Worm (Caenorhabditis elegans) whole organism, L2 larva: Measurements from ENCODE around the gene Y66D12A.24.

Source experiments
- alr-1 ChIP-seq: fragments of 150-350 bp; optimal IDR thresholded peaks from 2 replicates; lab custom pipeline; 2014; ENCODE audit warnings: missing biosample characterization, missing genetic modification characterization
- ama-1 ChIP-seq: fragments of 150-350 bp; optimal IDR thresholded peaks from 2 replicates; lab custom pipeline; 2018; ENCODE audit warnings: inconsistent platforms
- ceh-16 ChIP-seq: fragments of 150-350 bp; optimal IDR thresholded peaks from 2 replicates; lab custom pipeline; 2014; ENCODE audit warnings: missing biosample characterization, missing genetic modification characterization
- ceh-82 ChIP-seq: fragments of 150-350 bp; optimal IDR thresholded peaks from 2 replicates; lab custom pipeline; 2014; ENCODE audit warnings: missing biosample characterization, missing genetic modification characterization
- crh-2 ChIP-seq: sonication (generic microtip); optimal IDR thresholded peaks from 2 replicates; lab custom pipeline; 2017; ENCODE audit warnings: missing biosample characterization, missing genetic modification characterization
- elt-1 ChIP-seq: fragments of 150-350 bp; optimal IDR thresholded peaks from 2 replicates; lab custom pipeline; 2014; ENCODE audit warnings: missing biosample characterization, missing genetic modification characterization
- elt-3 ChIP-seq: sonication (generic microtip); optimal IDR thresholded peaks from 2 replicates; lab custom pipeline; 2017; ENCODE audit warnings: missing biosample characterization, missing genetic modification characterization
- lin-13 ChIP-seq: fragments of 150-350 bp; optimal IDR thresholded peaks from 2 replicates; lab custom pipeline; 2014; ENCODE audit warnings: missing biosample characterization, missing genetic modification reagents, missing genetic modification characterization
- mdl-1 ChIP-seq, 2 experiments: fragments of 150-350 bp in 1 of 2; sonication (generic microtip) in 1 of 2; optimal IDR thresholded peaks; 2 replicates each; lab custom pipeline; 2017; ENCODE audit warnings: missing biosample characterization in 2 of 2, missing genetic modification characterization in 2 of 2
- skn-1 ChIP-seq: sonication (generic microtip); optimal IDR thresholded peaks from 2 replicates; lab custom pipeline; 2017; ENCODE audit warnings: missing biosample characterization, missing genetic modification characterization
- zag-1 ChIP-seq: fragments of 150-350 bp; optimal IDR thresholded peaks from 2 replicates; lab custom pipeline; 2014; ENCODE audit warnings: missing biosample characterization, missing genetic modification characterization
- ztf-11 ChIP-seq: sonication (generic microtip); optimal IDR thresholded peaks from 2 replicates; lab custom pipeline; 2017; ENCODE audit warnings: missing biosample characterization, missing genetic modification characterization
- ztf-4 ChIP-seq: fragments of 150-350 bp; optimal IDR thresholded peaks from 2 replicates; lab custom pipeline; 2014; ENCODE audit warnings: missing biosample characterization, missing genetic modification characterization

ce11 chrIII:11502753-11503152 lies 6.1 kb downstream of the Y66D12A.24 start, which contains the start of gene tin-10:
- TF ChIP-seq elt-1 (tag; lab: Kevin White, UChicago) = no peak
- no peak for TF ChIP-seq zag-1 (tag; lab: Kevin White, UChicago)
- TF ChIP-seq skn-1 (tag; lab: Kevin White, UChicago) = no peak
- TF ChIP-seq crh-2 (tag; lab: Kevin White, UChicago) = no peak
- no peak for TF ChIP-seq ceh-16 (tag; lab: Kevin White, UChicago)
- no peak for TF ChIP-seq ztf-4 (tag; lab: Kevin White, UChicago)
- TF ChIP-seq elt-3 = no peak
- TF ChIP-seq lin-13 (GFP tag; lab: Kevin White, UChicago) = no peak
- no peak for TF ChIP-seq alr-1 (tag; lab: Kevin White, UChicago)
- no peak for TF ChIP-seq ama-1
- TF ChIP-seq ceh-82 (tag; lab: Kevin White, UChicago) = no peak
- TF ChIP-seq mdl-1 (tag; optimal IDR thresholded peaks at IDR 0.05; lab: Kevin White, UChicago) = no peak
- no peak for TF ChIP-seq ztf-11 (tag; lab: Kevin White, UChicago)
